Worm (Caenorhabditis elegans): Measurements from ENCODE around the gene srg-9.

Gene srg-9

ce11 chrIII:6221403-6221802 lies 35.2 kb downstream of the srg-9 start:
- TF ChIP-seq lin-35 (GFP tag; optimal IDR thresholded peaks at IDR 0.05) = no peak
- peak; percentile 5 for TF ChIP-seq unc-86 (tag; optimal IDR thresholded peaks at IDR 0.05)
- peak; percentile 30 for TF ChIP-seq lin-14 (GFP tag; optimal IDR thresholded peaks at IDR 0.05)
- TF ChIP-seq dpl-1 (GFP tag; optimal IDR thresholded peaks at IDR 0.05) = no peak
- peak; percentile 57 for TF ChIP-seq fkh-8 (tag; optimal IDR thresholded peaks at IDR 0.05)

- TF ChIP-seq blmp-1 (tag; optimal IDR thresholded peaks at IDR 0.05) = peak; percentile 34
- TF ChIP-seq mdl-1 (tag; optimal IDR thresholded peaks at IDR 0.05) = no peak
These were observed 39.6 kb downstream of the srg-9 start, which contains the start of gene hot-4 for ce11 chrIII:6216833-6217466. TSS of gene hot-4 (plus strand) at chrIII:6217416.

ce11 chrIII:6215943-6216342 lies 40.6 kb downstream of the srg-9 start:
- TF ChIP-seq C34B4.2 (tag; optimal IDR thresholded peaks at IDR 0.05) = no peak
- TF ChIP-seq hlh-4 (tag; optimal IDR thresholded peaks at IDR 0.05) = no peak
- peak; percentile 76 for TF ChIP-seq blmp-1 (tag; optimal IDR thresholded peaks at IDR 0.05)
- TF ChIP-seq lsy-2 (tag; optimal IDR thresholded peaks at IDR 0.05) = peak in 1 of 2 experiments; percentile 34
- TF ChIP-seq ceh-88 (GFP tag; IDR thresholded peaks at IDR 0.05) = no peak
- TF ChIP-seq elt-3 (tag; optimal IDR thresholded peaks at IDR 0.05) = peak in 1 of 6 experiments; percentile 72
- TF ChIP-seq pqm-1 (tag; optimal IDR thresholded peaks at IDR 0.05) = no peak
- TF ChIP-seq nhr-19 (GFP tag; conservative IDR thresholded peaks at IDR 0.05) = peak; percentile 67
- TF ChIP-seq lin-35 (GFP tag; optimal IDR thresholded peaks at IDR 0.05) = peak in 1 of 2 experiments; percentile 47
- peak in 1 of 2 experiments; percentile 59 for TF ChIP-seq mdl-1 (tag; optimal IDR thresholded peaks at IDR 0.05)
- TF ChIP-seq nhr-237 (tag; optimal IDR thresholded peaks at IDR 0.05) = no peak
- TF ChIP-seq nhr-20 (tag; optimal IDR thresholded peaks at IDR 0.05) = peak; percentile 12
- TF ChIP-seq nhr-85 (tag) = peak; percentile 47
- peak; percentile 44 for TF ChIP-seq unc-130 (tag; optimal IDR thresholded peaks at IDR 0.05)
- TF ChIP-seq dpl-1 (GFP tag; optimal IDR thresholded peaks at IDR 0.05) = peak in 1 of 3 experiments; percentile 13

DNA sequence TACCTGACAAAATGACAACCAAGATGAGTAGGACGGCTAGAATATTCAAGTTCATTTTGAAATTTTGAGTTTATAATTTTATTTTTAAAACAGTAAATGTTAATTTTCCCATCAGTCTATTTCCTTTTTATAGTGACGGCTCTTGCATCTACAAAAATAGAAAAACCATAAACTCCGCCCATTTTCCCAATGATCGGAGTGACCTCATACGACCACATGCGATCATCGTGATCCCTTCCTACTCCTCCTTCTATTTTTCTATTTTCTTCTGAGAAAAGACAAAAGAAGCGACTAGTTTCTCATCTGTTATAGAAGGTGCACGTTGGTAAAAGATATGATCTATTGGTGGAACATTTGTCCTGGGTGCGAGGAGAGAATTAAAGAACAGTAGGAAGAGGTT lies 41.1 kb downstream of the srg-9 start, which contains the start of gene C23G10.11:
C23G10.11 (minus strand) TSS at position 101 of the 400 bp plus-strand sequence.
- peak in 1 of 2 experiments; percentile 16 for TF ChIP-seq mdl-1 (tag; optimal IDR thresholded peaks at IDR 0.05)
- TF ChIP-seq lsy-2 (tag; optimal IDR thresholded peaks at IDR 0.05) = peak in 1 of 2 experiments; percentile 12
- TF ChIP-seq C34B4.2 (tag; optimal IDR thresholded peaks at IDR 0.05) = no peak
- peak in 1 of 6 experiments; percentile 25 for TF ChIP-seq elt-3 (tag; optimal IDR thresholded peaks at IDR 0.05)
- peak; percentile 57 for TF ChIP-seq blmp-1 (tag; optimal IDR thresholded peaks at IDR 0.05)

DNA sequence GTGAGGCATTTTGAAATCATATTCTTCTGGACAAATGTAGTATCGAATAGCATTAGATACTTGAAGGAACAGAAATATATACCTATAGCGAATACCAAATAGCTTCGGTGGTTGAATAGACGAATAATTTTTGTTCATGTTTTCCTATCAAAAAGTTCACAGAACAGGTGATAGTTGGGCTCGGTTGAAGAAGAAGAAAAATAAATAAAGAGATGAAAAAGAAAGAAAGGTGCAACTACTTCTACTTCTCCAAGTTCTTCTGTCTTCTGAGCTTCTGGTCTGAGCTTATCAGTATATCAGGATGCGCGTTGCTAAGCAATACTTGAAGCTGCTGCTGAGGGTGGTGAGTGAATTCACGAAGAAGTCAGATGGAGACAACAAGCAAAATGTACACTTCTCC lies 42.7 kb downstream of the srg-9 start, which contains the start of gene C23G10.10:
C23G10.10 (minus strand) TSS at position 101 of the 400 bp plus-strand sequence.
- TF ChIP-seq fkh-8 (tag; optimal IDR thresholded peaks at IDR 0.05) = peak; percentile 34
- no peak for TF ChIP-seq xbp-1 (tag; optimal IDR thresholded peaks at IDR 0.05)

DNA sequence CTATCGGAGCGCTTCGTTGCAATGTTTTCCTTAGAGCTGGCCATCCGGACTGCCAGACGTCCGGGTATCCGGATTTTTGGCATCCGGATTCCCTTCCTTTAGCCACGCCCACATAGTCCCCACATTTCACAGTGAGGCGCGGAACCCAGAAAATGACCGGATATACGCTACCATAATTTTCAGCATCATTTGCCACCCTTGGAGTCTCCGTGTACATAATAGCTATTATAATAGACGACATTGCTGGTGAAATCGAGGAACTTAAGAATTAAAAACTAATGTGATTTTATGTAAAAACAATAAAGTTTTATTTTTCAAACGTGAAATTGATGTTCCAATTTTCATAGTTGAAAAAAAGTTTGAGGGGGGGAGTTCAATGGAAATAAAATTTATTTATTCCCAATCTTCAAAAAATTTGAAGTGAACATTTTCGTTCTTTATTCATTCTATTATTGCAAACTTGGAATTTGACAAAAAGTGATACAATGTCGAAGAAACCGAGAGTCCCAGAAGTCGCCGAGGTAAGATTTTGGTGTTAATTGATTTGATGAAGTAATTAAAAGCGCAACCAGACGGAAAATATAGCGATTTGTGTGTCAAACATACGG lies 46.3 kb downstream of the srg-9 start:
- TF ChIP-seq snpc-4 (tag; optimal IDR thresholded peaks at IDR 0.05) (peak; percentile 46), nhr-237 (tag; optimal IDR thresholded peaks at IDR 0.05) (no peak), jun-1 (tag; optimal IDR thresholded peaks at IDR 0.05) (no peak), fkh-8 (tag; optimal IDR thresholded peaks at IDR 0.05) (no peak), ceh-90 (tag; optimal IDR thresholded peaks at IDR 0.05) (no peak), ceh-88 (GFP tag; IDR thresholded peaks at IDR 0.05) (no peak), lin-39 (tag; optimal IDR thresholded peaks at IDR 0.05) (no peak), ztf-4 (tag; optimal IDR thresholded peaks at IDR 0.05) (no peak), fkh-10 (GFP tag; optimal IDR thresholded peaks at IDR 0.05) (no peak)

DNA sequence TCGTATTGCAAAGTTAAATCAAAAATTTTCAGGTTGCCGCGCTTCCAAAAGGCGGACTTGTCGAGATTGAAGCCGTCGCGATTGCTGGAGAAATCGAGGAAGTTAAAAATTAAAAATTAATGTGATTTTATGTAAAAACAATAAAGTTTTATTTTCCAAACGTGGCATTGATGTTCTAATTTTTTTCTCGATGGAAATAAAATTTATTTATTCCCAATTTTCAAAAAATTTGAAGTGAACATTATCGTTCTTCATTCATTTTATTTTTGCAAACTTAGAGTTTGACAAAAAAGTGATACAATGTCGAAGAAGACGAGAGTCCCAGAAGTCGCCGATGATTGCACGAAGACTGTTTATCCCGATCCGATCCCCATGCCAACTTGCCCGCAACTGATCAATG lies 47.6 kb downstream of the srg-9 start, which contains the start of gene C23G10.1:
C23G10.1 (plus strand) TSS at position 301 of the 400 bp plus-strand sequence.
- TF ChIP-seq ztf-4 (tag; optimal IDR thresholded peaks at IDR 0.05) (no peak), mef-2 (tag; optimal IDR thresholded peaks at IDR 0.05) (no peak), C04F5.9 (tag; optimal IDR thresholded peaks at IDR 0.05) (no peak), unc-130 (tag; optimal IDR thresholded peaks at IDR 0.05) (no peak), nhr-237 (tag; optimal IDR thresholded peaks at IDR 0.05) (no peak)

Measured in whole organism, L1 larva.